Worm (Caenorhabditis elegans): Measurements from ENCODE around the gene srh-105.

srh-105 gene

DNA sequence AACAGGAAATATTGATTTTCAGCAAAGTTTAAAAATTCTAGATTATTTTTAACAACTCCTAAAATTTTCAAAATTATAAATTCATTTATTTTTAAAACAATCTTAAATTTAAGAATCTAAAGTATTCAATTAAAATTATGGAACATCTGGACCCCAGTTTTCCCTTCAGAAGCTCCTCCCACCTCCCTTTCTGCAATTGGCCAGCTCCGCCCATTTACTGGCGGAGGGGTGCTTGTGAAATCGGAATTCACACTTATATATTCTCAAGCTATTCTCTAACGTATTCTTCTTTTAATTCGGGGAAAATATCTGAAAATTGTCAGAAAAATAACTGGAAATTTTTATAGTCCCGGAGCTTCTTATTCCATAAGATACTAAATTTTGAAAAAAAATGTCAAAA, 6.6 kb upstream of the srh-105 start, which contains the start of gene mab-9:
TSS of gene mab-9 (plus strand) at position 260 of the 400 bp plus-strand sequence.
- TF ChIP-seq unc-62 (GFP tag; optimal IDR thresholded peaks at IDR 0.05 in 1 of 2) (peak in 1 of 2 experiments; percentile 5), unc-62 (tag; optimal IDR thresholded peaks at IDR 0.05) (no peak), skn-1 (tag; optimal IDR thresholded peaks at IDR 0.05) (no peak)

DNA sequence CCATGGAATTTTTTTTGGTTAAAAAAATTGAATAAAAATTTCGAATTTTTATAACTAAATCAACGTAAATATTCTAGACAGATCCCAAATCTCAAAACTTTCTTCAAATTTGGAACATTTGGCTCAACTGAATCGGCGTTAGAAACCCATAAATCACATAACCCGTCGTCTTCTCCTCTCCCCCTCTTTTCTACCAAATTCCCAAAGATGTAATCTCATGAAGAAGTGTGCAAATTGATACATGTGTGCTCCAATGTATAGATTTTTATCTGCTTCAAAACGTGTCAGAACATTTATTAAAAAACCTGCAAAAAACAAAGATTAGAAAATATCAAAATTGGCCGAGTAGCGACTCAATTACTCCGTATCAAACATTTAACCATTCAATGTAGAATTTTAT, 3.5 kb upstream of the srh-105 start:
- no peak for TF ChIP-seq dve-1 (tag; optimal IDR thresholded peaks at IDR 0.05; ENCODE audit: insufficient read depth)
- TF ChIP-seq unc-62 (GFP tag; optimal IDR thresholded peaks at IDR 0.05 in 1 of 2): peak in 1 of 2 experiments; percentile 40
- TF ChIP-seq unc-62 (tag; optimal IDR thresholded peaks at IDR 0.05): no peak
- no peak for TF ChIP-seq nhr-11 (tag; optimal IDR thresholded peaks at IDR 0.05)
- TF ChIP-seq ceh-20 (GFP tag; IDR thresholded peaks at IDR 0.05): peak; percentile 25; the same call in 1 of the 2 replicates
- TF ChIP-seq vab-7 (GFP tag; IDR thresholded peaks at IDR 0.05): no peak
- TF ChIP-seq ztf-11 (tag; optimal IDR thresholded peaks at IDR 0.05): no peak
- TF ChIP-seq zip-11 (GFP tag; IDR thresholded peaks at IDR 0.05): no peak

ce11 chrII:511968-512367, 2.8 kb upstream of the srh-105 start:
- TF ChIP-seq dve-1 (tag; optimal IDR thresholded peaks at IDR 0.05; ENCODE audit: insufficient read depth) (no peak), php-3 (GFP tag; IDR thresholded peaks at IDR 0.05) (no peak), T20F7.1 (GFP tag; optimal IDR thresholded peaks at IDR 0.05) (no peak), pqm-1 (tag; optimal IDR thresholded peaks at IDR 0.05) (no peak), nhr-42 (GFP tag; IDR thresholded peaks at IDR 0.05) (no peak), dmd-6 (GFP tag; IDR thresholded peaks at IDR 0.05) (no peak), R02D3.7 (tag; optimal IDR thresholded peaks at IDR 0.05) (no peak), ZK337.2 (GFP tag; IDR thresholded peaks at IDR 0.05) (no peak), hif-1 (tag; optimal IDR thresholded peaks at IDR 0.05) (no peak), duxl-1 (tag; optimal IDR thresholded peaks at IDR 0.05; ENCODE audit: poor library complexity) (no peak), saeg-2 (GFP tag; IDR thresholded peaks at IDR 0.05) (no peak), aha-1 (tag) (no peak), arid-1 (GFP tag; conservative IDR thresholded peaks at IDR 0.05) (no peak), ama-1 (optimal IDR thresholded peaks at IDR 0.05) (no peak), Y105C5A.15 (GFP tag; IDR thresholded peaks at IDR 0.05) (no peak), ceh-44 (GFP tag; IDR thresholded peaks at IDR 0.05) (no peak), lin-39 (tag; optimal IDR thresholded peaks at IDR 0.05) (no peak)

- TF ChIP-seq unc-62 (GFP tag; optimal IDR thresholded peaks at IDR 0.05 in 1 of 2) (peak in 1 of 2 experiments; percentile 97), unc-62 (tag; optimal IDR thresholded peaks at IDR 0.05) (no peak), nhr-41 (GFP tag; IDR thresholded peaks at IDR 0.05) (no peak)
Measured at ce11 chrII:508603-509002, 527 bp downstream of the srh-105 start.

- TF ChIP-seq R02D3.7 (tag; optimal IDR thresholded peaks at IDR 0.05): no peak
- no peak for TF ChIP-seq F37D6.2 (tag; optimal IDR thresholded peaks at IDR 0.05)
- peak in 1 of 2 experiments; percentile 96 for TF ChIP-seq unc-62 (GFP tag; optimal IDR thresholded peaks at IDR 0.05 in 1 of 2)
- no peak for TF ChIP-seq unc-62 (tag; optimal IDR thresholded peaks at IDR 0.05)
- peak; percentile 78 for TF ChIP-seq lin-38 (GFP tag; IDR thresholded peaks at IDR 0.05)
- no peak for TF ChIP-seq skn-1 (tag; optimal IDR thresholded peaks at IDR 0.05)
- no peak for TF ChIP-seq Y5F2A.4 (GFP tag; optimal IDR thresholded peaks at IDR 0.05)
- no peak for TF ChIP-seq unc-130 (GFP tag; optimal IDR thresholded peaks at IDR 0.05)
- TF ChIP-seq arid-1 (GFP tag; conservative IDR thresholded peaks at IDR 0.05): no peak
- peak; percentile 61 for TF ChIP-seq aha-1 (tag)
- TF ChIP-seq nhr-28 (tag; optimal IDR thresholded peaks at IDR 0.05): no peak
- peak; percentile 63 for TF ChIP-seq hmg-1.1 (GFP tag; IDR thresholded peaks at IDR 0.05)
- peak; percentile 48 for TF ChIP-seq dpl-1 (GFP tag; optimal IDR thresholded peaks at IDR 0.05)
- TF ChIP-seq hlh-30 (tag; optimal IDR thresholded peaks at IDR 0.05; ENCODE audit: insufficient read depth): peak; percentile 66
- TF ChIP-seq T26A8.4 (GFP tag; IDR thresholded peaks at IDR 0.05): peak; percentile 56; the same call in 1 of the 2 replicates
- TF ChIP-seq nhr-10 (tag; optimal IDR thresholded peaks at IDR 0.05): no peak
- TF ChIP-seq Y75B8A.6 (GFP tag; IDR thresholded peaks at IDR 0.05): no peak
- TF ChIP-seq nhr-111 (GFP tag; optimal IDR thresholded peaks at IDR 0.05): no peak
- peak; percentile 25 for TF ChIP-seq rbr-2 (tag; optimal IDR thresholded peaks at IDR 0.05)
- no peak for TF ChIP-seq cey-2 (tag; optimal IDR thresholded peaks at IDR 0.05; ENCODE audit: borderline replicate concordance, insufficient read depth)
Measured at ce11 chrII:506069-506468, 3.1 kb downstream of the srh-105 start.

Data from whole organism, L4 larva.